Worm (Caenorhabditis elegans) whole organism, L1 larva: ENCODE measurements around the gene srh-276.

Experiments
- C34B4.2 ChIP-seq: sonication (generic microtip); optimal IDR thresholded peaks from 2 replicates; lab custom pipeline; 2017; ENCODE audit warnings: mild to moderate bottlenecking, missing genetic modification characterization, missing compliant biosample characterization
- F16B12.6 ChIP-seq: fragments of 150-350 bp; optimal IDR thresholded peaks from 2 replicates; lab custom pipeline; 2014; ENCODE audit warnings: missing biosample characterization, missing genetic modification characterization
- aha-1 ChIP-seq: fragments of 150-350 bp; optimal IDR thresholded peaks from 2 replicates; lab custom pipeline; 2014; ENCODE audit warnings: missing biosample characterization, missing genetic modification characterization
- ama-1 ChIP-seq: fragments of 150-350 bp; optimal IDR thresholded peaks from 2 replicates; lab custom pipeline; 2014
- ceh-63 ChIP-seq: fragments of 200-800 bp; sonication (Bioruptor generic); optimal IDR thresholded peaks from 2 replicates; lab custom pipeline; 2018; ENCODE audit warnings: mild to moderate bottlenecking, missing genetic modification characterization, missing compliant biosample characterization
- ceh-8 ChIP-seq: fragments of 200-800 bp; sonication (Bioruptor generic); optimal IDR thresholded peaks from 2 replicates; lab custom pipeline; 2018; ENCODE audit warnings: mild to moderate bottlenecking, missing genetic modification characterization, moderate library complexity, missing compliant biosample characterization
- ceh-88 ChIP-seq: fragments of 200-800 bp; sonication (Bioruptor generic); IDR thresholded peaks from 2 replicates; pipeline ENCODE4 v1.3.6; 2022; ENCODE audit warnings: missing genetic modification characterization, missing compliant biosample characterization
- dpl-1 ChIP-seq, 3 experiments: fragments of 150-350 bp in 2 of 3; sonication (generic microtip) in 1 of 3; optimal IDR thresholded peaks; 2 replicates each; lab custom pipeline; 2014 to 2017; ENCODE audit warnings: missing biosample characterization in 3 of 3, missing genetic modification characterization in 3 of 3, missing genetic modification reagents in 3 of 3
- efl-1 ChIP-seq, 4 experiments: fragments of 150-350 bp; optimal IDR thresholded peaks in 3 of 4; peaks in 1 of 4; 1 replicate in 1 of 4; 2 replicates in 3 of 4; lab custom pipeline; 2014; ENCODE audit warnings: missing biosample characterization in 2 of 4, missing genetic modification characterization in 2 of 4, missing genetic modification reagents in 2 of 4
- efl-3 ChIP-seq: fragments of 200-800 bp; sonication (Bioruptor generic); optimal IDR thresholded peaks from 2 replicates; lab custom pipeline; 2018; ENCODE audit warnings: mild to moderate bottlenecking, missing genetic modification characterization, missing compliant biosample characterization
- elt-2 ChIP-seq: sonication (generic microtip); optimal IDR thresholded peaks from 2 replicates; lab custom pipeline; 2016; ENCODE audit warnings: missing genetic modification characterization, mild to moderate bottlenecking, inconsistent platforms, missing compliant biosample characterization, missing genetic modification reagents
- elt-3 ChIP-seq, 6 experiments: fragments of 150-350 bp in 1 of 6; sonication (generic microtip); optimal IDR thresholded peaks; 2 replicates each; lab custom pipeline; 2017 to 2018; ENCODE audit warnings: missing biosample characterization in 6 of 6, missing genetic modification characterization in 6 of 6, inconsistent platforms in 1 of 6
- fkh-8 ChIP-seq: sonication (generic microtip); optimal IDR thresholded peaks from 2 replicates; lab custom pipeline; 2016; ENCODE audit warnings: mild to moderate bottlenecking, missing genetic modification characterization, missing compliant biosample characterization
- fos-1 ChIP-seq: fragments of 150-350 bp; optimal IDR thresholded peaks from 2 replicates; lab custom pipeline; 2014; ENCODE audit warnings: missing biosample characterization, missing genetic modification characterization
- irx-1 ChIP-seq: sonication (generic microtip); optimal IDR thresholded peaks from 2 replicates; lab custom pipeline; 2016; ENCODE audit warnings: missing genetic modification characterization, missing compliant biosample characterization
- isw-1 ChIP-seq: fragments of 200-800 bp; sonication (Bioruptor generic); IDR thresholded peaks from 2 replicates; pipeline ENCODE4 v1.3.6; 2022; ENCODE audit warnings: missing genetic modification characterization, missing compliant biosample characterization
- lin-13 ChIP-seq: fragments of 150-350 bp; optimal IDR thresholded peaks from 2 replicates; lab custom pipeline; 2014; ENCODE audit warnings: missing biosample characterization, missing genetic modification reagents, missing genetic modification characterization
- lin-14 ChIP-seq: fragments of 200-800 bp; sonication (Bioruptor generic); optimal IDR thresholded peaks from 2 replicates; lab custom pipeline; 2018; ENCODE audit warnings: mild to moderate bottlenecking, missing genetic modification characterization, moderate library complexity, missing compliant biosample characterization
- lin-15B ChIP-seq: fragments of 150-350 bp; sonication (generic microtip); optimal IDR thresholded peaks from 3 replicates; lab custom pipeline; 2014; ENCODE audit warnings: missing biosample characterization, missing genetic modification characterization
- lin-35 ChIP-seq, 2 experiments: fragments of 150-350 bp; optimal IDR thresholded peaks; 2 replicates each; lab custom pipeline; 2014; ENCODE audit warnings: missing biosample characterization in 2 of 2, missing genetic modification characterization in 2 of 2, missing genetic modification reagents in 2 of 2
- lir-3 ChIP-seq: sonication (generic microtip); optimal IDR thresholded peaks from 2 replicates; lab custom pipeline; 2016; ENCODE audit warnings: mild to moderate bottlenecking, missing genetic modification characterization, moderate library complexity, missing compliant biosample characterization; ENCODE audit not compliant: poor library complexity
- mdl-1 ChIP-seq, 2 experiments: fragments of 150-350 bp; optimal IDR thresholded peaks; 2 replicates each; lab custom pipeline; 2014 to 2017; ENCODE audit warnings: missing biosample characterization in 2 of 2, missing genetic modification characterization in 2 of 2, inconsistent platforms in 1 of 2
- nhr-12 ChIP-seq: sonication (generic microtip); optimal IDR thresholded peaks from 2 replicates; lab custom pipeline; 2017; ENCODE audit warnings: missing biosample characterization, missing genetic modification characterization
- nhr-76 ChIP-seq: sonication (generic microtip); optimal IDR thresholded peaks from 2 replicates; lab custom pipeline; 2017; ENCODE audit warnings: missing biosample characterization, missing genetic modification characterization
- nhr-85 ChIP-seq: sonication (generic microtip); peaks from one replicate; lab custom pipeline; 2016; ENCODE audit warnings: missing genetic modification characterization, inconsistent platforms, missing compliant biosample characterization
- nhr-90 ChIP-seq: sonication (generic microtip); optimal IDR thresholded peaks from 2 replicates; lab custom pipeline; 2016; ENCODE audit warnings: mild to moderate bottlenecking, missing genetic modification characterization, missing compliant biosample characterization; ENCODE audit not compliant: poor library complexity
- pag-3 ChIP-seq: sonication (generic microtip); optimal IDR thresholded peaks from 2 replicates; lab custom pipeline; 2017; ENCODE audit warnings: missing genetic modification characterization, mild to moderate bottlenecking, missing compliant biosample characterization, antibody characterized with exemption, borderline replicate concordance; ENCODE audit not compliant: insufficient read depth
- pqm-1 ChIP-seq: sonication (generic microtip); optimal IDR thresholded peaks from 3 replicates; lab custom pipeline; 2017; ENCODE audit warnings: missing biosample characterization, missing genetic modification characterization
- rnt-1 ChIP-seq: sonication (generic microtip); optimal IDR thresholded peaks from 2 replicates; lab custom pipeline; 2016; ENCODE audit warnings: mild to moderate bottlenecking, missing genetic modification characterization, moderate library complexity, missing compliant biosample characterization
- skn-1 ChIP-seq: fragments of 150-350 bp; optimal IDR thresholded peaks from 2 replicates; lab custom pipeline; 2014; ENCODE audit warnings: missing biosample characterization, missing genetic modification characterization
- snpc-4 ChIP-seq: fragments of 150-350 bp; optimal IDR thresholded peaks from 2 replicates; lab custom pipeline; 2014; ENCODE audit warnings: missing biosample characterization, missing genetic modification characterization
- snu-23 ChIP-seq: sonication (generic microtip); optimal IDR thresholded peaks from 2 replicates; lab custom pipeline; 2016; ENCODE audit warnings: missing genetic modification characterization, missing compliant biosample characterization
- sox-4 ChIP-seq: sonication (generic microtip); optimal IDR thresholded peaks from 2 replicates; lab custom pipeline; 2016; ENCODE audit warnings: missing genetic modification characterization, missing compliant biosample characterization
- sup-37 ChIP-seq: fragments of 200-800 bp; sonication (Bioruptor generic); optimal IDR thresholded peaks from 2 replicates; lab custom pipeline; 2018; ENCODE audit warnings: mild to moderate bottlenecking, missing genetic modification characterization, missing compliant biosample characterization
- tlp-1 ChIP-seq: fragments of 150-350 bp; optimal IDR thresholded peaks from 2 replicates; lab custom pipeline; 2014; ENCODE audit warnings: missing biosample characterization, missing genetic modification characterization
- unc-130 ChIP-seq: fragments of 150-350 bp; optimal IDR thresholded peaks from 2 replicates; lab custom pipeline; 2017; ENCODE audit warnings: missing biosample characterization, missing genetic modification characterization, inconsistent platforms
- unc-62 ChIP-seq: fragments of 150-350 bp; optimal IDR thresholded peaks from 2 replicates; lab custom pipeline; 2014; ENCODE audit warnings: missing biosample characterization, missing genetic modification reagents, missing genetic modification characterization
- unc-86 ChIP-seq: sonication (generic microtip); optimal IDR thresholded peaks from 2 replicates; lab custom pipeline; 2016; ENCODE audit warnings: missing genetic modification characterization, missing compliant biosample characterization
- unc-98 ChIP-seq: fragments of 200-800 bp; sonication (Bioruptor generic); IDR thresholded peaks from 2 replicates; pipeline ENCODE4 v1.3.6; 2022; ENCODE audit warnings: missing genetic modification characterization, missing compliant biosample characterization

Gene srh-276

ce11 chrV:15511613-15512216 is 17.5 kb upstream of the srh-276 start, which contains the start of gene rpl-38 (continued):
- TF ChIP-seq unc-86 (tag; lab: Kevin White, UChicago) = peak; percentile 78
- peak; percentile 68 for TF ChIP-seq fkh-8 (tag; lab: Kevin White, UChicago)
- TF ChIP-seq unc-130 (tag; lab: Kevin White, UChicago) = peak; percentile 90
- TF ChIP-seq ceh-88 (GFP tag; lab: Robert Waterston, UW) = no peak
- TF ChIP-seq efl-3 (GFP tag; lab: Kevin White, UChicago) = no peak
- TF ChIP-seq lir-3 (tag; lab: Kevin White, UChicago) = no peak
- peak in 1 of 2 experiments; percentile 66 for TF ChIP-seq mdl-1 (tag; optimal IDR thresholded peaks at IDR 0.05; lab: Kevin White, UChicago)
- TF ChIP-seq lin-15B (tag; lab: Kevin White, UChicago) = no peak
- peak; percentile 80 for TF ChIP-seq nhr-90
- TF ChIP-seq nhr-85 (tag; lab: Kevin White, UChicago) = peak; percentile 91
- TF ChIP-seq elt-2 (tag; lab: Kevin White, UChicago) = peak; percentile 67
- TF ChIP-seq lin-14 (GFP tag; lab: Kevin White, UChicago) = peak; percentile 80
- TF ChIP-seq nhr-76 (tag; lab: Kevin White, UChicago) = no peak
- no peak for TF ChIP-seq unc-98 (GFP tag; lab: Robert Waterston, UW)
- no peak for TF ChIP-seq ceh-63 (GFP tag; lab: Kevin White, UChicago)
- TF ChIP-seq unc-62 = no peak
- TF ChIP-seq lin-13 = peak; percentile 77
- TF ChIP-seq snpc-4 (tag; lab: Kevin White, UChicago) = peak; percentile 69
- peak in 3 of 6 experiments; percentile 55 to 68 (median 57) for TF ChIP-seq elt-3 (tag; optimal IDR thresholded peaks at IDR 0.05; lab: Kevin White, UChicago)
- peak; percentile 86 for TF ChIP-seq isw-1 (GFP tag; lab: Robert Waterston, UW)
- no peak for TF ChIP-seq ceh-8 (GFP tag; lab: Kevin White, UChicago)
- TF ChIP-seq pag-3 (tag; lab: Kevin White, UChicago) = no peak
- TF ChIP-seq ama-1 (lab: Kevin White, UChicago) = no peak
- TF ChIP-seq lin-35 (GFP tag; optimal IDR thresholded peaks at IDR 0.05; lab: Kevin White, UChicago) = peak; percentile 83 to 89
- TF ChIP-seq irx-1 (tag; lab: Kevin White, UChicago) = peak; percentile 77
- TF ChIP-seq tlp-1 (tag; lab: Kevin White, UChicago) = no peak
- peak; percentile 73 to 84 (median 82) for TF ChIP-seq dpl-1 (GFP tag; optimal IDR thresholded peaks at IDR 0.05; lab: Kevin White, UChicago)
- no peak for TF ChIP-seq pqm-1 (tag; lab: Kevin White, UChicago)
- no peak for TF ChIP-seq nhr-12 (tag; lab: Kevin White, UChicago)
- TF ChIP-seq sox-4 = no peak
- peak; percentile 29 for TF ChIP-seq sup-37
- TF ChIP-seq rnt-1 = peak; percentile 89
- TF ChIP-seq efl-1 (optimal IDR thresholded peaks at IDR 0.05; lab: Kevin White, UChicago) = peak; percentile 88 to 89
- TF ChIP-seq efl-1 (GFP tag; optimal IDR thresholded peaks at IDR 0.05 in 1 of 2; lab: Kevin White, UChicago) = peak; percentile 81 to 98
- no peak for TF ChIP-seq C34B4.2
- peak; percentile 22 for TF ChIP-seq aha-1 (tag; lab: Kevin White, UChicago)
- TF ChIP-seq F16B12.6 (tag; lab: Kevin White, UChicago) = peak; percentile 50
- TF ChIP-seq fos-1 (tag; lab: Kevin White, UChicago) = peak; percentile 68
- peak; percentile 76 for TF ChIP-seq skn-1 (tag; lab: Kevin White, UChicago)
- peak; percentile 92 for TF ChIP-seq snu-23
